Worm (Caenorhabditis elegans): ENCODE data around the gene T20B12.3.
A peak's percentile ranks its signal among the peaks of the same experiment; 100 is the strongest.

T20B12.3 gene

ce11 chrIII:7370569-7370968 lies 11.3 kb upstream of the T20B12.3 start:
- TF ChIP-seq ama-1 (optimal IDR thresholded peaks at IDR 0.05) (no peak), flt-1 (GFP tag; IDR thresholded peaks at IDR 0.05) (no peak), ceh-36 (tag; optimal IDR thresholded peaks at IDR 0.05) (no peak)

ce11 chrIII:7373802-7374435 lies 8.0 kb upstream of the T20B12.3 start:
- no peak for TF ChIP-seq scrt-1 (GFP tag; IDR thresholded peaks at IDR 0.05)
- no peak for TF ChIP-seq ceh-36 (tag; optimal IDR thresholded peaks at IDR 0.05)
- no peak for TF ChIP-seq sea-1 (GFP tag; conservative IDR thresholded peaks at IDR 0.05)
- TF ChIP-seq ama-1 (optimal IDR thresholded peaks at IDR 0.05), result no peak
- TF ChIP-seq ets-7 (tag; optimal IDR thresholded peaks at IDR 0.05), result no peak
- TF ChIP-seq aly-1 (tag; optimal IDR thresholded peaks at IDR 0.05), result no peak
- no peak for TF ChIP-seq F13C5.2 (tag; optimal IDR thresholded peaks at IDR 0.05)
- TF ChIP-seq flt-1 (GFP tag; IDR thresholded peaks at IDR 0.05), result no peak
- no peak for TF ChIP-seq B0310.2 (tag; optimal IDR thresholded peaks at IDR 0.05)
- no peak for TF ChIP-seq tra-4 (tag; optimal IDR thresholded peaks at IDR 0.05)
- TF ChIP-seq hmbx-1 (tag; optimal IDR thresholded peaks at IDR 0.05), result no peak
- TF ChIP-seq hmg-4 (GFP tag; optimal IDR thresholded peaks at IDR 0.05), result no peak
- no peak for TF ChIP-seq hnd-1 (tag; optimal IDR thresholded peaks at IDR 0.05)
- TF ChIP-seq pes-1 (GFP tag; IDR thresholded peaks at IDR 0.05), result no peak
- no peak for TF ChIP-seq tbx-37 (GFP tag; conservative IDR thresholded peaks at IDR 0.05)

- TF ChIP-seq hmbx-1 (tag; optimal IDR thresholded peaks at IDR 0.05) (no peak), tra-4 (tag; optimal IDR thresholded peaks at IDR 0.05) (no peak), scrt-1 (GFP tag; IDR thresholded peaks at IDR 0.05) (no peak), pes-1 (GFP tag; IDR thresholded peaks at IDR 0.05) (no peak), sea-1 (GFP tag; conservative IDR thresholded peaks at IDR 0.05) (no peak)
Observed at ce11 chrIII:7374681-7375271, 7.1 kb upstream of the T20B12.3 start, which contains the start of gene mml-1. mml-1 (minus strand) TSS chrIII:7374731.

DNA sequence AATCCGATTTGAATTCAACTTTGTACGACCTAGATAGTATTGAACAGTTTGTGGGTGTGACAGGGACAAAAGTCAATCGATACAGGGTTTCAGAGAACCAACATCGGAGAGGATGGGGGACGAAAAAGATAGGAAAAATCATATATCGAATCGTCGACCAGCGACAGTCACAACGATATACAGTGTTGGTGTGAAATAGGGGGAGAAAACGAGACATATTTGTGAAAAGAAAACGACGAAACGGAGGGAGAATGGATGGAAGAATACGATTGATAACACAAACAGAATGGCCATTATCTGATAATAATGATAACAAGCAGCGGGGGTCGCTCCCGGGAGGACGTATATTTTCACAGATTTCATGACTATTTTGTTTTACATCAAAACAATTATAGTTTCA lies 6.5 kb upstream of the T20B12.3 start:
- TF ChIP-seq ets-7 (tag; optimal IDR thresholded peaks at IDR 0.05) (no peak), ceh-13 (GFP tag; optimal IDR thresholded peaks at IDR 0.05) (no peak), sea-1 (GFP tag; conservative IDR thresholded peaks at IDR 0.05) (no peak), hmg-4 (GFP tag; optimal IDR thresholded peaks at IDR 0.05) (no peak), ceh-36 (tag; optimal IDR thresholded peaks at IDR 0.05) (no peak), B0310.2 (tag; optimal IDR thresholded peaks at IDR 0.05) (no peak), ama-1 (optimal IDR thresholded peaks at IDR 0.05) (no peak), tra-4 (tag; optimal IDR thresholded peaks at IDR 0.05) (no peak), flt-1 (GFP tag; IDR thresholded peaks at IDR 0.05) (no peak), scrt-1 (GFP tag; IDR thresholded peaks at IDR 0.05) (no peak), tbx-37 (GFP tag; conservative IDR thresholded peaks at IDR 0.05) (no peak), hmbx-1 (tag; optimal IDR thresholded peaks at IDR 0.05) (no peak), tbx-11 (GFP tag; IDR thresholded peaks at IDR 0.05) (no peak)

DNA sequence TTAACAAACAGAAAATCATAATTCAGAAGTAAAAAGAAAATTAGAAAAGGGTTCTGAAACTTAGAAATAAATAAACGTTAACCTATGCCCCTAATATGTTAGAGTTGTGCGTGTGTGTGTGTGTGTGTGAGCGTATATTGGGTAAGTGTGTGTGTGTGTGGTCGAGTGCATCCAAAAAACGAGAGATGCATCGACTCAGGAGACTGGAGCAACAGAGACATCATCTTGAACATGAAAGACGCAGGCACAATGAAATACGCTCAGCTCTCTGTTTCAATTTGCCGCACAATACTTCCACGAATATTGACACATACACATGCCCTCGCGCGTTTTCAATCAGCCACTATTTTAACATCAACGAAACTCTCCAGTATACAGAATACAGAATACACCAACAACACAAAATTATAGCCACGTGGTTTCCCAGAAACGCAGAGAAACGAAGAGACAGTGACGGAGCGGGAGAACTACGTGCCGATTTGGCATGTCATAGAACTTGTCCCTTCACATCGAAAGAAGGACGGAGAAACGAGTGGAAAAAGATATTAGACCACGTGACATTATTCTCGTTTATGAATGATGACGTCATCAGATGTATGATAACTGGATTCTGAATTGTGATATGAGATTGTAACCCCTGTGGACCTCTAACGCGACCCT lies 5.6 kb upstream of the T20B12.3 start:
- TF ChIP-seq scrt-1 (GFP tag; IDR thresholded peaks at IDR 0.05) (no peak), hmg-4 (GFP tag; optimal IDR thresholded peaks at IDR 0.05) (peak; percentile 86)

- TF ChIP-seq ets-7 (tag; optimal IDR thresholded peaks at IDR 0.05) (no peak), hmg-4 (GFP tag; optimal IDR thresholded peaks at IDR 0.05) (peak; percentile 15)
Observed at ce11 chrIII:7378522-7378921, 3.4 kb upstream of the T20B12.3 start.

DNA sequence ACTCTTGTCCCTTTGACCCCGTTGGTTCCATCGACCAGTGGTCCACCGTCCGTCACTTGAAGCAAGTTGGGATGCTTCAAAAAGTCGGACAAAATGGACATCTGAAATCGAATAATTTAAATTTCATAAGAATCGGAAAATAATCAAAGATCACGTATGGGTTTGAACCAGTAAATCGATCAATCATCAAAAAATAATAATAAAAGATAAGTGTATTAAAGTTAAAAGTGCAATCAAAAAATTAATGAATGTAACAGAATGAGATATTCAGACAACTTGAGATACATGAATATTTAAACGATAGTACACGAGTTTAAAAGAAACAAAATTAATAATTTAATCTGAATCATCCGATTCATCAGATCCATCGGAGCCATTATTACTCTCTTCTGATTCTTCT lies 3.0 kb upstream of the T20B12.3 start, which contains the start of gene T20B12.7:
TSS of gene T20B12.7 (minus strand) at position 101 of the 400 bp plus-strand sequence.
- no peak for TF ChIP-seq hnd-1 (tag; optimal IDR thresholded peaks at IDR 0.05)
- no peak for TF ChIP-seq tra-4 (tag; optimal IDR thresholded peaks at IDR 0.05)
- TF ChIP-seq aly-1 (tag; optimal IDR thresholded peaks at IDR 0.05), result no peak
- no peak for TF ChIP-seq hmbx-1 (tag; optimal IDR thresholded peaks at IDR 0.05)
- no peak for TF ChIP-seq ets-7 (tag; optimal IDR thresholded peaks at IDR 0.05)
- TF ChIP-seq B0310.2 (tag; optimal IDR thresholded peaks at IDR 0.05), result no peak
- TF ChIP-seq F13C5.2 (tag; optimal IDR thresholded peaks at IDR 0.05), result no peak
- TF ChIP-seq hmg-4 (GFP tag; optimal IDR thresholded peaks at IDR 0.05), result no peak
- no peak for TF ChIP-seq flt-1 (GFP tag; IDR thresholded peaks at IDR 0.05)

- no peak for TF ChIP-seq hmbx-1 (tag; optimal IDR thresholded peaks at IDR 0.05)
- TF ChIP-seq pes-1 (GFP tag; IDR thresholded peaks at IDR 0.05), result no peak
- no peak for TF ChIP-seq flt-1 (GFP tag; IDR thresholded peaks at IDR 0.05)
- no peak for TF ChIP-seq tra-4 (tag; optimal IDR thresholded peaks at IDR 0.05)
- no peak for TF ChIP-seq sea-1 (GFP tag; conservative IDR thresholded peaks at IDR 0.05)
- no peak for TF ChIP-seq aly-1 (tag; optimal IDR thresholded peaks at IDR 0.05)
- TF ChIP-seq ama-1 (optimal IDR thresholded peaks at IDR 0.05), result no peak
- no peak for TF ChIP-seq hnd-1 (tag; optimal IDR thresholded peaks at IDR 0.05)
- no peak for TF ChIP-seq scrt-1 (GFP tag; IDR thresholded peaks at IDR 0.05)
- no peak for TF ChIP-seq ceh-36 (tag; optimal IDR thresholded peaks at IDR 0.05)
- no peak for TF ChIP-seq tbx-11 (GFP tag; IDR thresholded peaks at IDR 0.05)
- no peak for TF ChIP-seq hmg-4 (GFP tag; optimal IDR thresholded peaks at IDR 0.05)
- TF ChIP-seq ceh-13 (GFP tag; optimal IDR thresholded peaks at IDR 0.05), result no peak
- TF ChIP-seq B0310.2 (tag; optimal IDR thresholded peaks at IDR 0.05), result no peak
- no peak for TF ChIP-seq ets-7 (tag; optimal IDR thresholded peaks at IDR 0.05)
- no peak for TF ChIP-seq tbx-37 (GFP tag; conservative IDR thresholded peaks at IDR 0.05)
- no peak for TF ChIP-seq F13C5.2 (tag; optimal IDR thresholded peaks at IDR 0.05)
Observed at ce11 chrIII:7380120-7380519, 1.8 kb upstream of the T20B12.3 start.
